Fruit fly (Drosophila melanogaster): Measurements from ENCODE around the gene Obp22a.
A peak's percentile ranks its signal among the peaks of the same experiment; 100 is the strongest.

Obp22a gene

dm6 chr2L:1986343-1987280 lies 5.3 kb downstream of the Obp22a start (continued):
- no peak for TF ChIP-seq HmgD (GFP tag; optimal IDR thresholded peaks at IDR 0.05)
- peak; percentile 37 for TF ChIP-seq CG17359 (tag; optimal IDR thresholded peaks at IDR 0.05)
- TF ChIP-seq CG5245 (GFP tag; optimal IDR thresholded peaks at IDR 0.05) = peak; percentile 36
- peak; percentile 33 for TF ChIP-seq Mad (GFP tag; optimal IDR thresholded peaks at IDR 0.05)
- TF ChIP-seq row (GFP tag; IDR thresholded peaks at IDR 0.05) = peak; percentile 73
- no peak for TF ChIP-seq TFAM (GFP tag; optimal IDR thresholded peaks at IDR 0.05)
- no peak for TF ChIP-seq btn (GFP tag; optimal IDR thresholded peaks at IDR 0.05)
- TF ChIP-seq Asciz (GFP tag; optimal IDR thresholded peaks at IDR 0.05) = peak; percentile 39
- TF ChIP-seq CG12942 (GFP tag; optimal IDR thresholded peaks at IDR 0.05) = no peak
- peak; percentile 37 for TF ChIP-seq HLH54F (GFP tag; optimal IDR thresholded peaks at IDR 0.05)
- TF ChIP-seq CG3726 (GFP tag; IDR thresholded peaks at IDR 0.05) = no peak
- no peak for TF ChIP-seq CG1602 (GFP tag; optimal IDR thresholded peaks at IDR 0.05)
- TF ChIP-seq CG5180 (GFP tag; optimal IDR thresholded peaks at IDR 0.05) = no peak
- TF ChIP-seq YL-1 (GFP tag; optimal IDR thresholded peaks at IDR 0.05) = no peak
- TF ChIP-seq danr (GFP tag; IDR thresholded peaks at IDR 0.05) = peak; percentile 31; the same call in 1 of the 2 replicates
- peak; percentile 76 for TF ChIP-seq ERR (GFP tag; optimal IDR thresholded peaks at IDR 0.05)
- peak; percentile 50 for TF ChIP-seq Hsf (GFP tag; optimal IDR thresholded peaks at IDR 0.05)
- peak; percentile 30 for TF ChIP-seq CG7928 (GFP tag; optimal IDR thresholded peaks at IDR 0.05)
- peak; percentile 32 for TF ChIP-seq nmo (GFP tag; optimal IDR thresholded peaks at IDR 0.05)
- TF ChIP-seq CG5953 (GFP tag; IDR thresholded peaks at IDR 0.05) = no peak
- no peak for TF ChIP-seq oc (tag; optimal IDR thresholded peaks at IDR 0.05)
- no peak for TF ChIP-seq ewg (GFP tag; optimal IDR thresholded peaks at IDR 0.05)
- peak; percentile 48 for TF ChIP-seq CG12219 (GFP tag; optimal IDR thresholded peaks at IDR 0.05)
- TF ChIP-seq dmrt99B (tag; optimal IDR thresholded peaks at IDR 0.05) = peak; percentile 66
- peak; percentile 48 for TF ChIP-seq Myb (GFP tag; optimal IDR thresholded peaks at IDR 0.05)
- no peak for TF ChIP-seq CG2202 (tag; optimal IDR thresholded peaks at IDR 0.05)
- TF ChIP-seq trh (GFP tag; optimal IDR thresholded peaks at IDR 0.05) = no peak
- no peak for TF ChIP-seq sc (optimal IDR thresholded peaks at IDR 0.05)
- TF ChIP-seq sc (GFP tag; optimal IDR thresholded peaks at IDR 0.05) = no peak
- TF ChIP-seq CG30403 (GFP tag; optimal IDR thresholded peaks at IDR 0.05) = peak; percentile 65
- TF ChIP-seq CG10565 (GFP tag; optimal IDR thresholded peaks at IDR 0.05) = no peak
- no peak for TF ChIP-seq Scr (GFP tag; IDR thresholded peaks at IDR 0.05; ENCODE audit: partially characterized antibody)
- no peak for TF ChIP-seq Mrtf (GFP tag; IDR thresholded peaks at IDR 0.05)
- TF ChIP-seq CG14014 (GFP tag; IDR thresholded peaks at IDR 0.05) = peak; percentile 61
- TF ChIP-seq wor (GFP tag; IDR thresholded peaks at IDR 0.05) = no peak
- peak; percentile 54 for TF ChIP-seq tin (GFP tag; optimal IDR thresholded peaks at IDR 0.05)
- TF ChIP-seq CG31224 (GFP tag; IDR thresholded peaks at IDR 0.05) = no peak
- TF ChIP-seq CG13775 (GFP tag; optimal IDR thresholded peaks at IDR 0.05) = peak; percentile 48
- TF ChIP-seq CG6854 (GFP tag; optimal IDR thresholded peaks at IDR 0.05) = no peak
- no peak for TF ChIP-seq stwl (tag; optimal IDR thresholded peaks at IDR 0.05)
- TF ChIP-seq CG11695 (GFP tag; IDR thresholded peaks at IDR 0.05) = peak; percentile 47; the same call in 1 of the 3 replicates
- TF ChIP-seq slp2 (GFP tag; optimal IDR thresholded peaks at IDR 0.05) = no peak
- TF ChIP-seq pros (GFP tag; optimal IDR thresholded peaks at IDR 0.05) = no peak
- TF ChIP-seq CG11085 (GFP tag; IDR thresholded peaks at IDR 0.05) = peak; percentile 49; the same call in 1 of the 2 replicates
- TF ChIP-seq ssp (GFP tag; IDR thresholded peaks at IDR 0.05) = no peak
- no peak for TF ChIP-seq lov (optimal IDR thresholded peaks at IDR 0.05)
- no peak for TF ChIP-seq lov (GFP tag; IDR thresholded peaks at IDR 0.05)
- peak; percentile 74 for TF ChIP-seq ftz-f1 (GFP tag; optimal IDR thresholded peaks at IDR 0.05)
- peak; percentile 49 for TF ChIP-seq CG12659 (GFP tag; optimal IDR thresholded peaks at IDR 0.05)
- TF ChIP-seq trem (tag; optimal IDR thresholded peaks at IDR 0.05) = no peak

All from whole organism, embryonic.